Fruit fly (Drosophila melanogaster): Measurements from ENCODE around the gene Rpp21.

- no peak for TF ChIP-seq CG8478 (optimal IDR thresholded peaks at IDR 0.05)
- no peak for TF ChIP-seq CTCF (optimal IDR thresholded peaks at IDR 0.05)
Measured at dm6 chrX:1056338-1056737, 25.8 kb downstream of the Rpp21 start.
